Fruit fly (Drosophila melanogaster): ENCODE data around the gene Gapdh2.

- no peak for TF ChIP-seq h (GFP tag; optimal IDR thresholded peaks at IDR 0.05)
- no peak for TF ChIP-seq woc (GFP tag; optimal IDR thresholded peaks at IDR 0.05)
- TF ChIP-seq Mio (GFP tag; optimal IDR thresholded peaks at IDR 0.05), result no peak
- TF ChIP-seq Rel (GFP tag; optimal IDR thresholded peaks at IDR 0.05), result no peak
- TF ChIP-seq Rel (tag; optimal IDR thresholded peaks at IDR 0.05), result no peak
- TF ChIP-seq dl (GFP tag; optimal IDR thresholded peaks at IDR 0.05; ENCODE audit: insufficient read depth in 1 of 2, partially characterized antibody in 2 of 2), result no peak
- no peak for TF ChIP-seq Dif (GFP tag; optimal IDR thresholded peaks at IDR 0.05; ENCODE audit: partially characterized antibody)
Measured at dm6 chrX:15859387-15859786, 8.6 kb upstream of the Gapdh2 start, which contains the start of gene AlkB.

All from whole organism, wandering third instar larva.